Fruit fly (Drosophila melanogaster) whole organism, wandering third instar larva: ENCODE results near the gene CG15876.

Source experiments
- Abd-B ChIP-seq: fragments of >200 bp; optimal IDR thresholded peaks from 2 replicates; lab custom pipeline; 2017; ENCODE audit warnings: missing biosample characterization, missing genetic modification characterization
- CrebA ChIP-seq: fragments of 200-800 bp; sonication (Bioruptor generic); optimal IDR thresholded peaks from 2 replicates; lab custom pipeline; 2016; ENCODE audit warnings: missing biosample characterization, mild to moderate bottlenecking, missing genetic modification characterization, borderline replicate concordance
- Dfd ChIP-seq: fragments of >200 bp; optimal IDR thresholded peaks from 2 replicates; lab custom pipeline; 2017; ENCODE audit warnings: missing biosample characterization, missing genetic modification characterization
- Hr78 ChIP-seq: fragments of >200 bp; optimal IDR thresholded peaks from 2 replicates; lab custom pipeline; 2017; ENCODE audit warnings: missing biosample characterization, missing genetic modification characterization
- Myc ChIP-seq: fragments of >200 bp; optimal IDR thresholded peaks from 2 replicates; lab custom pipeline; 2017
- N ChIP-seq: fragments of >200 bp; optimal IDR thresholded peaks from 2 replicates; lab custom pipeline; 2018; ENCODE audit warnings: missing biosample characterization, missing external identifiers, missing genetic modification characterization
- OdsH ChIP-seq: fragments of 200-800 bp; sonication (Bioruptor generic); optimal IDR thresholded peaks from 2 replicates; lab custom pipeline; 2016; ENCODE audit warnings: missing biosample characterization, mild to moderate bottlenecking, missing genetic modification characterization
- Vsx2 ChIP-seq: fragments of 200-300, 225-300 bp; sonication (Bioruptor generic); optimal IDR thresholded peaks from 2 replicates; lab custom pipeline; 2018; ENCODE audit warnings: missing biosample characterization, missing genetic modification characterization; ENCODE audit not compliant: partially characterized antibody
- dl ChIP-seq, 2 experiments: fragments of 175-275, 200-275 bp in 1 of 2; fragments of 200-275 bp in 1 of 2; sonication (Bioruptor generic); optimal IDR thresholded peaks; lab custom pipeline; 2018; ENCODE audit warnings: mild to moderate bottlenecking in 2 of 2, missing biosample characterization in 2 of 2, missing genetic modification characterization in 2 of 2, moderate library complexity in 2 of 2; ENCODE audit not compliant: partially characterized antibody in 2 of 2, insufficient read depth in 1 of 2
- ey ChIP-seq: fragments of 200-800 bp; sonication (Bioruptor generic); optimal IDR thresholded peaks from 2 replicates; lab custom pipeline; 2016; ENCODE audit warnings: missing biosample characterization, missing genetic modification characterization
- fru ChIP-seq: fragments of 200-800 bp; sonication (Bioruptor generic); optimal IDR thresholded peaks from 3 replicates; lab custom pipeline; 2016; ENCODE audit warnings: missing biosample characterization, mild to moderate bottlenecking, missing genetic modification characterization
- psq ChIP-seq: fragments of 200-800 bp; sonication (Bioruptor generic); optimal IDR thresholded peaks from 3 replicates; lab custom pipeline; 2017; ENCODE audit warnings: missing biosample characterization, mild to moderate bottlenecking, missing genetic modification characterization, moderate library complexity
- usp ChIP-seq: fragments of >200 bp; optimal IDR thresholded peaks from 2 replicates; lab custom pipeline; 2017; ENCODE audit warnings: missing biosample characterization, missing genetic modification characterization

DNA sequence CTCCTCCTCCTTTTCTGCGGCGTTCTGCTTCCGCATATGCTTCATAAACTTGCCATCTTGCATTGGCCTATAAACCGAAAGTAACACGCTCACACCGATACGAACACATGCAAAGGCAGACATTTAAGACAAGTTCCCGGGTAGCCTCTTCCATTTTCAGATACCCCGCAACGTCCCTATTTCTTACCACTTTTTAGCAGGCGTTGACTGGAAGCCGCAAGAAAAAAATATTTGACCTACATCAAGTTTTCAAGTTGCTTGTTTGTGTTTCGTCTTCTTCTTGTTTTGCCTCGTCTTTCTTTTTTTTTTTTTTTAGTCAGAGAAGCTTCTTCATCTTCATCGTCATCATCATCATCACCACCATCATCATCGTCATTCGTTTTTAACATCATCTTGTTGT lies 25.1 kb upstream of the CG15876 start:
- no peak for TF ChIP-seq Hr78 (GFP tag; lab: Kevin White, UChicago)
- TF ChIP-seq dl (GFP tag; optimal IDR thresholded peaks at IDR 0.05; lab: Kevin White, UChicago; ENCODE audit: insufficient read depth in 1 of 2, partially characterized antibody in 2 of 2): no peak
- TF ChIP-seq Myc: no peak
- TF ChIP-seq psq (GFP tag; lab: Kevin White, UChicago): peak; percentile 49
- TF ChIP-seq Abd-B (GFP tag; lab: Kevin White, UChicago): no peak
- no peak for TF ChIP-seq OdsH (GFP tag; lab: Kevin White, UChicago)
- no peak for TF ChIP-seq Vsx2
- TF ChIP-seq Dfd (GFP tag; lab: Kevin White, UChicago): no peak
- no peak for TF ChIP-seq usp (GFP tag; lab: Kevin White, UChicago)
- no peak for TF ChIP-seq CrebA (GFP tag; lab: Kevin White, UChicago)
- TF ChIP-seq N (GFP tag; lab: Kevin White, UChicago): no peak
- TF ChIP-seq ey: no peak
- TF ChIP-seq fru (GFP tag; lab: Kevin White, UChicago): peak; percentile 50
